Fruit fly (Drosophila melanogaster): ENCODE data around the gene CG5199.

The CG5199 gene

dm6 chr3L:20452813-20453682 is at the start of gene CG5199 (continued):
- TF ChIP-seq Opbp (GFP tag; IDR thresholded peaks at IDR 0.05; ENCODE audit: partially characterized antibody) (peak; percentile 82), Dfd (GFP tag; optimal IDR thresholded peaks at IDR 0.05) (no peak), CrebB (tag; optimal IDR thresholded peaks at IDR 0.05) (no peak), CG15696 (tag; optimal IDR thresholded peaks at IDR 0.05) (peak; percentile 75), sc (optimal IDR thresholded peaks at IDR 0.05) (no peak), sc (GFP tag; optimal IDR thresholded peaks at IDR 0.05) (peak; percentile 51), Doc2 (GFP tag; IDR thresholded peaks at IDR 0.05) (no peak), chinmo (GFP tag; IDR thresholded peaks at IDR 0.05; ENCODE audit: partially characterized antibody) (no peak), CG4282 (GFP tag; optimal IDR thresholded peaks at IDR 0.05) (no peak), NfI (GFP tag; optimal IDR thresholded peaks at IDR 0.05) (peak; percentile 54), CG1603 (tag; optimal IDR thresholded peaks at IDR 0.05) (peak; percentile 46), knrl (GFP tag; IDR thresholded peaks at IDR 0.05; ENCODE audit: partially characterized antibody) (peak; percentile 80), Pdp1 (GFP tag; optimal IDR thresholded peaks at IDR 0.05) (peak in 1 of 2 experiments; percentile 56), gce (GFP tag; IDR thresholded peaks at IDR 0.05) (no peak), GATAe (GFP tag; conservative IDR thresholded peaks at IDR 0.05) (no peak), CG13894 (tag; optimal IDR thresholded peaks at IDR 0.05) (no peak), CG6272 (GFP tag; IDR thresholded peaks at IDR 0.05) (peak; percentile 78), CG2712 (tag; optimal IDR thresholded peaks at IDR 0.05) (peak; percentile 85), CG13123 (GFP tag; optimal IDR thresholded peaks at IDR 0.05) (no peak), CG10654 (GFP tag; optimal IDR thresholded peaks at IDR 0.05) (peak; percentile 73), CG3407 (GFP tag; optimal IDR thresholded peaks at IDR 0.05) (no peak), CG17385 (GFP tag; optimal IDR thresholded peaks at IDR 0.05) (peak; percentile 36), pb (GFP tag; optimal IDR thresholded peaks at IDR 0.05) (no peak), CG17186 (GFP tag; optimal IDR thresholded peaks at IDR 0.05) (peak; percentile 41), Nf-YB (GFP tag; optimal IDR thresholded peaks at IDR 0.05) (peak; percentile 50), az2 (GFP tag; optimal IDR thresholded peaks at IDR 0.05) (peak; percentile 46), gro (GFP tag; optimal IDR thresholded peaks at IDR 0.05) (no peak), sima (GFP tag; optimal IDR thresholded peaks at IDR 0.05) (no peak), prd (optimal IDR thresholded peaks at IDR 0.05) (no peak), prd (GFP tag; IDR thresholded peaks at IDR 0.05) (peak; percentile 85), CG10274 (GFP tag; optimal IDR thresholded peaks at IDR 0.05) (peak; percentile 20), Atf3 (GFP tag; optimal IDR thresholded peaks at IDR 0.05) (no peak), CG6654 (GFP tag; optimal IDR thresholded peaks at IDR 0.05) (peak; percentile 10), CG8924 (tag; optimal IDR thresholded peaks at IDR 0.05) (peak; percentile 80), CG10543 (GFP tag; optimal IDR thresholded peaks at IDR 0.05) (peak; percentile 47), crc (GFP tag; optimal IDR thresholded peaks at IDR 0.05) (no peak), ewg (GFP tag; optimal IDR thresholded peaks at IDR 0.05) (peak; percentile 29), ind (GFP tag; optimal IDR thresholded peaks at IDR 0.05) (peak; percentile 78), Tbp (GFP tag; optimal IDR thresholded peaks at IDR 0.05) (peak; percentile 31), C15 (GFP tag; IDR thresholded peaks at IDR 0.05) (no peak), CG1024 (GFP tag; IDR thresholded peaks at IDR 0.05) (no peak), CG10431 (GFP tag; optimal IDR thresholded peaks at IDR 0.05) (no peak), CG10267 (tag; optimal IDR thresholded peaks at IDR 0.05) (peak; percentile 69), Antp (GFP tag; optimal IDR thresholded peaks at IDR 0.05) (peak; percentile 49), dm (GFP tag; optimal IDR thresholded peaks at IDR 0.05) (peak; percentile 87), Xrp1 (GFP tag; IDR thresholded peaks at IDR 0.05) (peak; percentile 67), BEAF-32 (GFP tag; optimal IDR thresholded peaks at IDR 0.05) (peak; percentile 82), HLH4C (GFP tag; IDR thresholded peaks at IDR 0.05; ENCODE audit: partially characterized antibody) (peak; percentile 61; the same call in 1 of the 3 replicates), slp2 (GFP tag; optimal IDR thresholded peaks at IDR 0.05) (no peak)
